Fruit fly (Drosophila melanogaster) S2 (cell line): ENCODE measurements around the gene CG46459.

ENCODE experiments used
- CG8478 ChIP-seq: fragments of >200 bp; optimal IDR thresholded peaks from 2 replicates; lab custom pipeline; 2018
- CTCF ChIP-seq, 2 experiments: fragments of >200 bp; optimal IDR thresholded peaks; 2 replicates each; lab custom pipeline; 2018

DNA sequence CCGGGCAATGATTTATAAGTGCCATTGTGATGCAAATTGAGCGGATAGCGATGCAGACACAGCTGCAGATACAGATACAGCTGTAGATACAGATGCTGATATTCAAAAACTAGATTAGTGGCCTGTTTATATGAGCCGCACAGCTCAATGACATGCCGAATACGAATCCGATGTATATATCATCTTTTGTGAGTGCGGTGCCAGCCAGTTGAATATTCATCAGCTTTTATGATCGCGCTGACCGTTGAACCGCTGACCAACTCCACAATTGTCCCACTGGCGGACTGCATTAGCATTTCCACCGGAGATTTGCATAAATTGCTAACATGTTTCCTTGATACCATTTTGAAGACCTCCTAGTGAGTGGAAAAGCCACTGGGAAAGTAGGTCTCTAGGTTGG is 9.1 kb upstream of the CG46459 start:
- TF ChIP-seq CTCF (optimal IDR thresholded peaks at IDR 0.05; lab: Kevin White, UChicago) (no peak), CG8478 (no peak)
